Fruit fly (Drosophila melanogaster) whole organism: ENCODE results near the gene Sytbeta.

Experiments used
- CG8478 ChIP-seq: fragments of >200 bp; optimal IDR thresholded peaks from 2 replicates; lab custom pipeline; 2018; ENCODE audit warnings: inconsistent platforms
- Dll ChIP-seq: fragments of >200 bp; optimal IDR thresholded peaks from 2 replicates; lab custom pipeline; 2017
- EcR ChIP-seq, 2 experiments: fragments of >200 bp; optimal IDR thresholded peaks; 2 replicates each; lab custom pipeline; 2017; ENCODE audit warnings: missing biosample characterization in 2 of 2, missing genetic modification characterization in 2 of 2, missing genetic modification reagents in 2 of 2
- psq ChIP-seq: fragments of >200 bp; optimal IDR thresholded peaks from 2 replicates; lab custom pipeline; 2017

dm6 chr3L:15042470-15042869, 22.3 kb downstream of the Sytbeta start, which contains the start of gene Rpn12R:
- TF ChIP-seq psq (lab: Kevin White, UChicago) (no peak), EcR (GFP tag; optimal IDR thresholded peaks at IDR 0.05; lab: Kevin White, UChicago) (no peak), Dll (lab: Kevin White, UChicago) (no peak), CG8478 (lab: Kevin White, UChicago) (no peak)
